Fruit fly (Drosophila melanogaster) whole organism, wandering third instar larva: ENCODE data around the gene CG3036.

Experiments used
- CG32264 ChIP-seq: fragments of 200-800 bp; sonication (Bioruptor generic); optimal IDR thresholded peaks from 2 replicates; lab custom pipeline; 2016; ENCODE audit warnings: missing biosample characterization, missing genetic modification characterization
- CrebA ChIP-seq: fragments of 200-800 bp; sonication (Bioruptor generic); optimal IDR thresholded peaks from 2 replicates; lab custom pipeline; 2016; ENCODE audit warnings: missing biosample characterization, mild to moderate bottlenecking, missing genetic modification characterization, borderline replicate concordance
- Dfd ChIP-seq: fragments of >200 bp; optimal IDR thresholded peaks from 2 replicates; lab custom pipeline; 2017; ENCODE audit warnings: missing biosample characterization, missing genetic modification characterization
- Dif ChIP-seq: fragments of 200-275, 200-300 bp; sonication (Bioruptor generic); optimal IDR thresholded peaks from 2 replicates; lab custom pipeline; 2018; ENCODE audit warnings: missing biosample characterization, missing genetic modification characterization; ENCODE audit not compliant: partially characterized antibody
- GATAd ChIP-seq: sonication (Bioruptor generic); optimal IDR thresholded peaks from 2 replicates; lab custom pipeline; 2016; ENCODE audit warnings: missing biosample characterization, missing genetic modification characterization
- HLH106 ChIP-seq: fragments of 200-800 bp; optimal IDR thresholded peaks from 3 replicates; lab custom pipeline; 2019; ENCODE audit warnings: missing biosample characterization, mild to moderate bottlenecking, missing genetic modification characterization, moderate library complexity
- Hnf4 ChIP-seq: fragments of 200-800 bp; sonication (Bioruptor generic); optimal IDR thresholded peaks from 2 replicates; lab custom pipeline; 2016; ENCODE audit warnings: missing biosample characterization, mild to moderate bottlenecking, missing genetic modification characterization
- Hr78 ChIP-seq: fragments of >200 bp; optimal IDR thresholded peaks from 2 replicates; lab custom pipeline; 2017; ENCODE audit warnings: missing biosample characterization, missing genetic modification characterization
- Hr83 ChIP-seq: fragments of 200-300 bp; sonication (Bioruptor generic); optimal IDR thresholded peaks from 2 replicates; lab custom pipeline; 2016; ENCODE audit warnings: missing biosample characterization, mild to moderate bottlenecking, missing genetic modification characterization, moderate library complexity; ENCODE audit not compliant: poor library complexity, severe bottlenecking
- Jra ChIP-seq: sonication (Bioruptor generic); optimal IDR thresholded peaks from 2 replicates; lab custom pipeline; 2016; ENCODE audit warnings: missing biosample characterization, missing genetic modification characterization
- Mio ChIP-seq: sonication (Bioruptor generic); optimal IDR thresholded peaks from 2 replicates; lab custom pipeline; 2016; ENCODE audit warnings: missing biosample characterization, missing genetic modification characterization
- Myc ChIP-seq: fragments of >200 bp; optimal IDR thresholded peaks from 2 replicates; lab custom pipeline; 2017
- N ChIP-seq: fragments of >200 bp; optimal IDR thresholded peaks from 2 replicates; lab custom pipeline; 2018; ENCODE audit warnings: missing biosample characterization, missing external identifiers, missing genetic modification characterization
- OdsH ChIP-seq: fragments of 200-800 bp; sonication (Bioruptor generic); optimal IDR thresholded peaks from 2 replicates; lab custom pipeline; 2016; ENCODE audit warnings: missing biosample characterization, mild to moderate bottlenecking, missing genetic modification characterization
- Rel ChIP-seq, 2 experiments: fragments of 200-800 bp; sonication (Bioruptor generic) in 1 of 2; optimal IDR thresholded peaks; 2 replicates in 1 of 2; 3 replicates in 1 of 2; lab custom pipeline; 2016 to 2019; ENCODE audit warnings: mild to moderate bottlenecking in 2 of 2, missing biosample characterization in 2 of 2, missing genetic modification characterization in 2 of 2, moderate library complexity in 1 of 2
- Vsx2 ChIP-seq: fragments of 200-300, 225-300 bp; sonication (Bioruptor generic); optimal IDR thresholded peaks from 2 replicates; lab custom pipeline; 2018; ENCODE audit warnings: missing biosample characterization, missing genetic modification characterization; ENCODE audit not compliant: partially characterized antibody
- br ChIP-seq: fragments of 200-800 bp; sonication (Bioruptor generic); optimal IDR thresholded peaks from 2 replicates; lab custom pipeline; 2016; ENCODE audit warnings: missing biosample characterization, missing genetic modification characterization
- brk ChIP-seq: fragments of 200-800 bp; sonication (Bioruptor generic); optimal IDR thresholded peaks from 2 replicates; lab custom pipeline; 2016; ENCODE audit warnings: missing biosample characterization, mild to moderate bottlenecking, missing genetic modification characterization
- dl ChIP-seq, 2 experiments: fragments of 175-275, 200-275 bp in 1 of 2; fragments of 200-275 bp in 1 of 2; sonication (Bioruptor generic); optimal IDR thresholded peaks; lab custom pipeline; 2018; ENCODE audit warnings: mild to moderate bottlenecking in 2 of 2, missing biosample characterization in 2 of 2, missing genetic modification characterization in 2 of 2, moderate library complexity in 2 of 2; ENCODE audit not compliant: partially characterized antibody in 2 of 2, insufficient read depth in 1 of 2
- dmrt93B ChIP-seq: fragments of 200-800 bp; sonication (Bioruptor generic); optimal IDR thresholded peaks from 2 replicates; lab custom pipeline; 2018; ENCODE audit warnings: missing biosample characterization, mild to moderate bottlenecking, missing genetic modification characterization
- dsf ChIP-seq: sonication (Bioruptor generic); optimal IDR thresholded peaks from 2 replicates; lab custom pipeline; 2016; ENCODE audit warnings: missing biosample characterization, missing genetic modification characterization, borderline replicate concordance
- ey ChIP-seq: fragments of 200-800 bp; sonication (Bioruptor generic); optimal IDR thresholded peaks from 2 replicates; lab custom pipeline; 2016; ENCODE audit warnings: missing biosample characterization, missing genetic modification characterization
- foxo ChIP-seq, 2 experiments: fragments of 200-800 bp; sonication (Bioruptor generic); optimal IDR thresholded peaks; 2 replicates in 1 of 2; 3 replicates in 1 of 2; lab custom pipeline; 2016 to 2017; ENCODE audit warnings: missing biosample characterization in 2 of 2, missing genetic modification characterization in 2 of 2
- fru ChIP-seq: fragments of 200-800 bp; sonication (Bioruptor generic); optimal IDR thresholded peaks from 3 replicates; lab custom pipeline; 2016; ENCODE audit warnings: missing biosample characterization, mild to moderate bottlenecking, missing genetic modification characterization
- h ChIP-seq: fragments of 200-800 bp; sonication (Bioruptor generic); optimal IDR thresholded peaks from 3 replicates; lab custom pipeline; 2016; ENCODE audit warnings: missing biosample characterization, mild to moderate bottlenecking, missing genetic modification characterization
- lola ChIP-seq: fragments of >200 bp; optimal IDR thresholded peaks from 2 replicates; lab custom pipeline; 2017; ENCODE audit warnings: missing biosample characterization, missing genetic modification characterization
- pan ChIP-seq: fragments of >200 bp; optimal IDR thresholded peaks from 2 replicates; lab custom pipeline; 2017
- psq ChIP-seq: fragments of 200-800 bp; sonication (Bioruptor generic); optimal IDR thresholded peaks from 3 replicates; lab custom pipeline; 2017; ENCODE audit warnings: missing biosample characterization, mild to moderate bottlenecking, missing genetic modification characterization, moderate library complexity
- sv ChIP-seq: fragments of 200-800 bp; sonication (Bioruptor generic); optimal IDR thresholded peaks from 3 replicates; lab custom pipeline; 2016; ENCODE audit warnings: missing biosample characterization, missing genetic modification characterization
- tai ChIP-seq: sonication (Bioruptor generic); optimal IDR thresholded peaks from 2 replicates; lab custom pipeline; 2016; ENCODE audit warnings: missing biosample characterization, missing genetic modification characterization
- usp ChIP-seq: fragments of >200 bp; optimal IDR thresholded peaks from 2 replicates; lab custom pipeline; 2017; ENCODE audit warnings: missing biosample characterization, missing genetic modification characterization
- woc ChIP-seq: sonication (Bioruptor generic); optimal IDR thresholded peaks from 2 replicates; lab custom pipeline; 2016; ENCODE audit warnings: missing biosample characterization, mild to moderate bottlenecking, missing genetic modification characterization

CG3036 gene

dm6 chr2L:4916738-4917137 is 24.8 kb downstream of the CG3036 start:
- TF ChIP-seq dsf (GFP tag; lab: Kevin White, UChicago) (no peak), ey (GFP tag; lab: Kevin White, UChicago) (no peak), OdsH (GFP tag; lab: Kevin White, UChicago) (no peak), brk (GFP tag; lab: Kevin White, UChicago) (no peak), Dif (GFP tag; lab: Kevin White, UChicago) (no peak), fru (GFP tag; lab: Kevin White, UChicago) (no peak), Jra (GFP tag; lab: Kevin White, UChicago) (no peak), Dfd (GFP tag; lab: Kevin White, UChicago) (no peak), Myc (lab: Kevin White, UChicago) (no peak), Vsx2 (GFP tag; lab: Kevin White, UChicago) (no peak), sv (GFP tag; lab: Kevin White, UChicago) (no peak), pan (lab: Kevin White, UChicago) (no peak), Mio (GFP tag; lab: Kevin White, UChicago) (no peak), Hnf4 (GFP tag; lab: Kevin White, UChicago) (no peak), GATAd (GFP tag; lab: Kevin White, UChicago) (no peak), CrebA (no peak), Hr78 (GFP tag; lab: Kevin White, UChicago) (no peak), psq (GFP tag; lab: Kevin White, UChicago) (no peak)

- no peak for TF ChIP-seq HLH106 (tag; lab: Kevin White, UChicago)
- TF ChIP-seq N (GFP tag; lab: Kevin White, UChicago): no peak
- no peak for TF ChIP-seq dsf (GFP tag; lab: Kevin White, UChicago)
- no peak for TF ChIP-seq CG32264 (GFP tag; lab: Kevin White, UChicago)
- no peak for TF ChIP-seq usp (GFP tag; lab: Kevin White, UChicago)
- TF ChIP-seq ey (GFP tag; lab: Kevin White, UChicago): no peak
- TF ChIP-seq tai: no peak
- TF ChIP-seq Dfd (GFP tag; lab: Kevin White, UChicago): no peak
- no peak for TF ChIP-seq foxo (GFP tag; optimal IDR thresholded peaks at IDR 0.05; lab: Kevin White, UChicago)
- no peak for TF ChIP-seq brk (GFP tag; lab: Kevin White, UChicago)
- TF ChIP-seq Myc (lab: Kevin White, UChicago): no peak
- TF ChIP-seq dmrt93B: no peak
- no peak for TF ChIP-seq dl (GFP tag; optimal IDR thresholded peaks at IDR 0.05; lab: Kevin White, UChicago; ENCODE audit: insufficient read depth in 1 of 2, partially characterized antibody in 2 of 2)
- no peak for TF ChIP-seq h
- TF ChIP-seq CrebA: no peak
- no peak for TF ChIP-seq Hnf4 (GFP tag; lab: Kevin White, UChicago)
Observed at dm6 chr2L:4928340-4928739, 36.4 kb downstream of the CG3036 start.

DNA sequence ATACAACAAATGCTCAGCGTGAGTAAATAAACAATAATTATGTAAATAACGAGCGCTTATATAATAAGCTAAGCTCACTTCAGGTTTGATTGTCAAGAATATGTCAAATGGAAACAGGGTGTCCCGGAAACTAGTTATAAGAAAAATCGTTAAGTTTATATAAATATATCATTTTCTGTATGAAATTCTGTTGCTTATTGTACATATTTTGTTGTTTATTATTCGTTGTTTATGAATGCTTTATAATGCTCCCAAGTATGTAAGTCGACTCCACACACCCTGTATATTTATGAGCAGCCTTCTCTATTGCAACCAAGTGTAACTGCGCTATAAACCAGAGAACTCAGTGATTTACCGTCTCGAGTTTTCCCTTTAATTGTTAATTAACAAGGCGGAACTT is 38.6 kb downstream of the CG3036 start:
- TF ChIP-seq usp (GFP tag; lab: Kevin White, UChicago): no peak
- no peak for TF ChIP-seq Vsx2 (GFP tag; lab: Kevin White, UChicago)
- TF ChIP-seq GATAd (GFP tag; lab: Kevin White, UChicago): no peak
- no peak for TF ChIP-seq woc (GFP tag; lab: Kevin White, UChicago)
- no peak for TF ChIP-seq lola (GFP tag; lab: Kevin White, UChicago)
- TF ChIP-seq Dfd (GFP tag; lab: Kevin White, UChicago): no peak
- TF ChIP-seq Dif (GFP tag; lab: Kevin White, UChicago): no peak
- TF ChIP-seq CG32264 (GFP tag; lab: Kevin White, UChicago): no peak
- no peak for TF ChIP-seq dsf (GFP tag; lab: Kevin White, UChicago)
- no peak for TF ChIP-seq sv (GFP tag; lab: Kevin White, UChicago)
- TF ChIP-seq Hnf4 (GFP tag; lab: Kevin White, UChicago): no peak
- TF ChIP-seq br: no peak
- no peak for TF ChIP-seq foxo (GFP tag; optimal IDR thresholded peaks at IDR 0.05; lab: Kevin White, UChicago)
- no peak for TF ChIP-seq ey (GFP tag; lab: Kevin White, UChicago)
- no peak for TF ChIP-seq Hr83 (GFP tag; lab: Kevin White, UChicago)
- TF ChIP-seq dl (GFP tag; optimal IDR thresholded peaks at IDR 0.05; lab: Kevin White, UChicago; ENCODE audit: insufficient read depth in 1 of 2, partially characterized antibody in 2 of 2): no peak
- TF ChIP-seq Rel (GFP tag; optimal IDR thresholded peaks at IDR 0.05; lab: Kevin White, UChicago): no peak
- no peak for TF ChIP-seq Rel (tag; optimal IDR thresholded peaks at IDR 0.05; lab: Kevin White, UChicago)
- no peak for TF ChIP-seq fru (GFP tag; lab: Kevin White, UChicago)
